Fruit fly (Drosophila melanogaster): ENCODE results near the gene CG43638.

DNA sequence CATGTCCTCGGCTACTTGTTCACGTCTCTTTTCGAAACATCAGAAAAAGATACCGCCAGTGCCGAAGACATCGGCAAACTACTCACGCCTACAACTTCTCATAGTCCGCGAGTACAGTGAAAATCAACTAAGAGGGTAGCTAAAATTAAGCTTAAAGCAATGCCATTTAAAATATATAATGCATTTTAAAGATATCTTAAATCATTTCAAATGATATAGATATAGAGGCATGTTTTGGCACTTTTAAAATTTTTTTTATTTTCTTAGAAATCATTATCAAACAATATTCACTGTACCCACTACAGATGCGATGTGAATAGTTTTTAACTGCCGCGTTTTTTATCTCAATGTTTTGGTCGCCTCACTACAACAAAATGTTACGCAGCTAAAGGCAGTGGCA lies 6.2 kb downstream of the CG43638 start:
- TF ChIP-seq CG34367 (tag; optimal IDR thresholded peaks at IDR 0.05), result no peak
- no peak for TF ChIP-seq CG10348 (GFP tag; IDR thresholded peaks at IDR 0.05)
- TF ChIP-seq CG13204 (GFP tag; optimal IDR thresholded peaks at IDR 0.05), result no peak

All from whole organism, pupa.